Fruit fly (Drosophila melanogaster) S2 (cell line): ENCODE measurements around the gene CG15927.

Experiments used
- CG8478 ChIP-seq: fragments of >200 bp; optimal IDR thresholded peaks from 2 replicates; lab custom pipeline; 2018
- CTCF ChIP-seq, 2 experiments: fragments of >200 bp; optimal IDR thresholded peaks; 2 replicates each; lab custom pipeline; 2018

DNA sequence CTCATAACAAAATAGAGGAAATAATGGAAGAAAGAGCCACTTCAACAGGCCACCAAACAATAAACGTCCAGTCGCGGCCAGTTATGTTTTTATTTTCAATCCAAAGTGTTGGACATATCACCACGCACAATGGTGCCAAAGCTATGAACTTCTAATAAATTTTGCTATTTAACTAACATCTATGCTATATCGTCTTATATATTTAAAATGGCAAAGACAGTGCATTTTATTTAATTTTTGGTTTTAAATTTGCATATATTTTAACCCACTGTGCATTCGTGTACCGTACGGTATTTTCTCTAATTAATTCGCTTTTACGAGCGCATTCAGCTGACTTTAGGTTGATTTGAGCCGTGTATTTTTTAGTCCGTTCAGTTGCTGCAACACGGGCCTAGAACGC lies at the start of gene CG15927:
- no peak for TF ChIP-seq CTCF (optimal IDR thresholded peaks at IDR 0.05; lab: Kevin White, UChicago)
- no peak for TF ChIP-seq CG8478 (lab: Kevin White, UChicago)
